Worm (Caenorhabditis elegans) whole organism, L4 larva: ENCODE measurements around the gene F54B11.8.

Source experiments
- D1046.2 ChIP-seq: fragments of 200-800 bp; sonication (Bioruptor generic); IDR thresholded peaks from 2 replicates; pipeline ENCODE4 v1.3.6; 2022; ENCODE audit warnings: missing genetic modification characterization, missing compliant biosample characterization
- F10B5.3 ChIP-seq: sonication (generic microtip); optimal IDR thresholded peaks from 2 replicates; lab custom pipeline; 2016; ENCODE audit warnings: mild to moderate bottlenecking, missing genetic modification characterization, missing compliant biosample characterization
- F26F4.8 ChIP-seq: fragments of 200-800 bp; sonication (Bioruptor generic); conservative IDR thresholded peaks from 2 replicates; pipeline ENCODE4 v1.3.6; 2022; ENCODE audit warnings: missing genetic modification characterization, missing compliant biosample characterization
- Y5F2A.4 ChIP-seq: fragments of 200-800 bp; sonication (Bioruptor generic); optimal IDR thresholded peaks from 2 replicates; lab custom pipeline; 2018; ENCODE audit warnings: mild to moderate bottlenecking, missing genetic modification characterization, missing compliant biosample characterization
- aha-1 ChIP-seq: fragments of 150-350 bp; peaks from one replicate; lab custom pipeline; 2014; ENCODE audit warnings: missing biosample characterization, missing genetic modification characterization
- aly-2 ChIP-seq: sonication (generic microtip); optimal IDR thresholded peaks from 2 replicates; lab custom pipeline; 2018; ENCODE audit warnings: missing biosample characterization, missing genetic modification characterization
- ceh-32 ChIP-seq: sonication (generic microtip); optimal IDR thresholded peaks from 2 replicates; lab custom pipeline; 2016; ENCODE audit warnings: mild to moderate bottlenecking, missing genetic modification characterization, missing compliant biosample characterization; ENCODE audit not compliant: poor library complexity
- ceh-44 ChIP-seq: fragments of 200-800 bp; sonication (Bioruptor generic); IDR thresholded peaks from 2 replicates; pipeline ENCODE4 v1.3.6; 2022; ENCODE audit warnings: missing genetic modification reagents, missing genetic modification characterization, missing compliant biosample characterization
- ceh-62 ChIP-seq: sonication (generic microtip); optimal IDR thresholded peaks from 2 replicates; lab custom pipeline; 2017; ENCODE audit warnings: missing biosample characterization, missing genetic modification characterization
- ceh-82 ChIP-seq: sonication (generic microtip); optimal IDR thresholded peaks from 2 replicates; lab custom pipeline; 2017; ENCODE audit warnings: missing biosample characterization, missing genetic modification characterization
- ctbp-1 ChIP-seq: fragments of 200-800 bp; sonication (Bioruptor generic); IDR thresholded peaks from 2 replicates; pipeline ENCODE4 v1.3.6; 2022; ENCODE audit warnings: missing genetic modification reagents, missing genetic modification characterization, missing compliant biosample characterization
- daf-16 ChIP-seq, 3 experiments: sonication (generic microtip); optimal IDR thresholded peaks; 2 replicates each; lab custom pipeline; 2016 to 2017; ENCODE audit warnings: missing genetic modification characterization in 3 of 3, missing genetic modification reagents in 3 of 3, mild to moderate bottlenecking in 2 of 3, missing compliant biosample characterization in 2 of 3, missing biosample characterization in 1 of 3, moderate library complexity in 1 of 3
- daf-8 ChIP-seq: fragments of 200-800 bp; sonication (Bioruptor generic); IDR thresholded peaks from 2 replicates; pipeline ENCODE4 v1.3.6; 2022; ENCODE audit warnings: missing genetic modification characterization, missing compliant biosample characterization
- dpl-1 ChIP-seq: fragments of 150-350 bp; optimal IDR thresholded peaks from 2 replicates; lab custom pipeline; 2014; ENCODE audit warnings: missing biosample characterization, missing genetic modification reagents, missing genetic modification characterization
- duxl-1 ChIP-seq: sonication (generic microtip); optimal IDR thresholded peaks from 2 replicates; lab custom pipeline; 2016; ENCODE audit warnings: mild to moderate bottlenecking, missing genetic modification characterization, moderate library complexity, missing compliant biosample characterization; ENCODE audit not compliant: poor library complexity
- dve-1 ChIP-seq: sonication (generic microtip); optimal IDR thresholded peaks from 2 replicates; lab custom pipeline; 2017; ENCODE audit warnings: antibody characterized with exemption, mild to moderate bottlenecking, missing genetic modification characterization, missing compliant biosample characterization; ENCODE audit not compliant: insufficient read depth
- hif-1 ChIP-seq, 2 experiments: sonication (generic microtip); optimal IDR thresholded peaks; 2 replicates each; lab custom pipeline; 2016 to 2017; ENCODE audit warnings: missing compliant biosample characterization in 2 of 2, missing genetic modification characterization in 2 of 2, missing genetic modification reagents in 2 of 2, missing genotype in 2 of 2, mild to moderate bottlenecking in 1 of 2
- hlh-30 ChIP-seq: sonication (generic microtip); optimal IDR thresholded peaks from 2 replicates; lab custom pipeline; 2017; ENCODE audit warnings: antibody characterized with exemption, mild to moderate bottlenecking, missing genetic modification characterization, missing compliant biosample characterization; ENCODE audit not compliant: insufficient read depth
- hmg-1.1 ChIP-seq: fragments of 200-800 bp; sonication (Bioruptor generic); IDR thresholded peaks from 2 replicates; pipeline ENCODE4 v1.3.6; 2022; ENCODE audit warnings: missing genetic modification reagents, missing genetic modification characterization, missing compliant biosample characterization
- jun-1 ChIP-seq: fragments of 150-350 bp; optimal IDR thresholded peaks from 2 replicates; lab custom pipeline; 2014; ENCODE audit warnings: missing biosample characterization, missing genetic modification reagents, missing genetic modification characterization
- lin-29 ChIP-seq: fragments of 200-800 bp; sonication (Bioruptor generic); IDR thresholded peaks from 2 replicates; pipeline ENCODE4 v1.3.6; 2022; ENCODE audit warnings: missing genetic modification reagents, missing genetic modification characterization, missing compliant biosample characterization
- lin-38 ChIP-seq: fragments of 200-800 bp; sonication (Bioruptor generic); IDR thresholded peaks from 2 replicates; pipeline ENCODE4 v1.3.6; 2022; ENCODE audit warnings: missing genetic modification reagents, missing genetic modification characterization, missing compliant biosample characterization
- lsy-2 ChIP-seq, 2 experiments: fragments of 150-350 bp in 1 of 2; sonication (generic microtip) in 1 of 2; optimal IDR thresholded peaks; 2 replicates each; lab custom pipeline; 2014 to 2017; ENCODE audit warnings: missing biosample characterization in 2 of 2, missing genetic modification characterization in 2 of 2
- madf-9 ChIP-seq: fragments of 200-800 bp; sonication (Bioruptor generic); conservative IDR thresholded peaks from 2 replicates; pipeline ENCODE4 v1.3.6; 2022; ENCODE audit warnings: missing genetic modification reagents, missing genetic modification characterization, missing compliant biosample characterization
- mdl-1 ChIP-seq, 2 experiments: fragments of 150-350 bp in 1 of 2; sonication (generic microtip) in 1 of 2; optimal IDR thresholded peaks; 2 replicates each; lab custom pipeline; 2014 to 2017; ENCODE audit warnings: missing biosample characterization in 2 of 2, missing genetic modification characterization in 2 of 2
- mes-2 ChIP-seq: sonication (generic microtip); optimal IDR thresholded peaks from 2 replicates; lab custom pipeline; 2016; ENCODE audit warnings: missing genotype, mild to moderate bottlenecking, missing genetic modification characterization, missing compliant biosample characterization; ENCODE audit not compliant: poor library complexity, severe bottlenecking
- mxl-3 ChIP-seq: fragments of 200-800 bp; sonication (Bioruptor generic); optimal IDR thresholded peaks from 2 replicates; lab custom pipeline; 2018; ENCODE audit warnings: mild to moderate bottlenecking, missing genetic modification characterization, missing compliant biosample characterization
- nhr-10 ChIP-seq: fragments of 150-350 bp; optimal IDR thresholded peaks from 2 replicates; lab custom pipeline; 2014; ENCODE audit warnings: missing biosample characterization, missing genetic modification characterization
- nhr-11 ChIP-seq: fragments of 150-350 bp; optimal IDR thresholded peaks from 2 replicates; lab custom pipeline; 2014; ENCODE audit warnings: missing biosample characterization, missing genetic modification characterization
- nhr-111 ChIP-seq: fragments of 200-800 bp; sonication (Bioruptor generic); optimal IDR thresholded peaks from 2 replicates; lab custom pipeline; 2018; ENCODE audit warnings: mild to moderate bottlenecking, missing genetic modification characterization, missing compliant biosample characterization
- nhr-25 ChIP-seq: sonication (generic microtip); optimal IDR thresholded peaks from 2 replicates; lab custom pipeline; 2017; ENCODE audit warnings: missing genetic modification characterization, mild to moderate bottlenecking, missing compliant biosample characterization, antibody characterized with exemption, moderate library complexity, borderline replicate concordance; ENCODE audit not compliant: insufficient read depth
- nhr-28 ChIP-seq: fragments of 150-350 bp; optimal IDR thresholded peaks from 2 replicates; lab custom pipeline; 2014; ENCODE audit warnings: missing biosample characterization, missing genetic modification characterization
- nhr-48 ChIP-seq: sonication (generic microtip); optimal IDR thresholded peaks from 2 replicates; lab custom pipeline; 2016; ENCODE audit warnings: mild to moderate bottlenecking, missing genetic modification characterization, missing compliant biosample characterization
- pqm-1 ChIP-seq: sonication (generic microtip); optimal IDR thresholded peaks from 2 replicates; lab custom pipeline; 2017; ENCODE audit warnings: missing biosample characterization, missing genetic modification characterization
- rbr-2 ChIP-seq: sonication (generic microtip); optimal IDR thresholded peaks from 2 replicates; lab custom pipeline; 2016; ENCODE audit warnings: missing genotype, missing genetic modification characterization, missing compliant biosample characterization
- saeg-2 ChIP-seq: fragments of 200-800 bp; sonication (Bioruptor generic); IDR thresholded peaks from 2 replicates; pipeline ENCODE4 v1.3.6; 2022; ENCODE audit warnings: missing genetic modification reagents, missing genetic modification characterization, missing compliant biosample characterization
- skn-1 ChIP-seq: fragments of 150-350 bp; optimal IDR thresholded peaks from 2 replicates; lab custom pipeline; 2014; ENCODE audit warnings: missing biosample characterization, missing genetic modification characterization
- spr-1 ChIP-seq: sonication (generic microtip); optimal IDR thresholded peaks from 2 replicates; lab custom pipeline; 2016; ENCODE audit warnings: mild to moderate bottlenecking, missing genetic modification characterization, missing compliant biosample characterization
- spr-3 ChIP-seq: fragments of 200-800 bp; sonication (Bioruptor generic); optimal IDR thresholded peaks from 2 replicates; lab custom pipeline; 2018; ENCODE audit warnings: mild to moderate bottlenecking, missing genetic modification characterization, missing compliant biosample characterization
- unc-39 ChIP-seq: sonication (generic microtip); optimal IDR thresholded peaks from 2 replicates; lab custom pipeline; 2017; ENCODE audit warnings: missing biosample characterization, missing genetic modification characterization
- vab-7 ChIP-seq: fragments of 200-800 bp; sonication (Bioruptor generic); IDR thresholded peaks from 2 replicates; pipeline ENCODE4 v1.3.6; 2022; ENCODE audit warnings: missing genetic modification reagents, missing genetic modification characterization, missing compliant biosample characterization
- zfp-2 ChIP-seq: sonication (generic microtip); optimal IDR thresholded peaks from 2 replicates; lab custom pipeline; 2016; ENCODE audit warnings: mild to moderate bottlenecking, missing genetic modification characterization, missing compliant biosample characterization
- zip-2 ChIP-seq: fragments of 150-350 bp; optimal IDR thresholded peaks from 2 replicates; lab custom pipeline; 2014; ENCODE audit warnings: missing biosample characterization, missing genetic modification characterization
- ztf-7 ChIP-seq: fragments of 150-350 bp; optimal IDR thresholded peaks from 2 replicates; lab custom pipeline; 2014; ENCODE audit warnings: missing biosample characterization, missing genetic modification characterization

Gene F54B11.8

DNA sequence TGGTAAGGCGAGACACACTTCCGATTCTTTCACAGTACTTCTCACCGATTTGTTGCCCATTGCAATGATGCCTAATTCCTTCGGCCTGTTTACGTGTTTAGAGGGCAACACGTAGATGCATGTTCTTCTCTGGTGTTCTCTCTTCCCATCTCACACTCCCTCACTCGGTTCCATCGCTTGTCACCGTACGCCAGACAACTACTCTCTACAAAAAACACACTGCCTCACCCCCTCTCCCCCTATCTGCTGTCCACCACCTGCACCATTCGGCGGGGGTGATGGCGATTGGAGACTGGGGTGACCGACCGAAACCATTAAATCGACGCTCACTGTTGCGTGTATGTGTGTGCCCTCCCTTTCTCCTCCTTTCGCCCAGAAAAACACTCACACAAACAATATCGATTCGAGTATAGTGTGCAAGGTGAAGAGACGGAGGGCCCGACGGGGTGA lies 19.8 kb downstream of the F54B11.8 start (continued):
- TF ChIP-seq mxl-3 (GFP tag; lab: Kevin White, UChicago): peak; percentile 42
- no peak for TF ChIP-seq unc-39 (tag; lab: Kevin White, UChicago)
- no peak for TF ChIP-seq F10B5.3 (tag; lab: Kevin White, UChicago)
- TF ChIP-seq nhr-25 (tag; lab: Kevin White, UChicago): peak; percentile 24
- 0 out of 2 replicates have a peak, but pooled peaks have one; percentile 41 for TF ChIP-seq D1046.2 (GFP tag; lab: Robert Waterston, UW)
- TF ChIP-seq nhr-10: no peak
- TF ChIP-seq duxl-1 (tag; lab: Kevin White, UChicago): no peak
- TF ChIP-seq rbr-2 (tag; lab: Kevin White, UChicago): peak; percentile 36
- TF ChIP-seq madf-9: no peak
- TF ChIP-seq aha-1 (tag; lab: Kevin White, UChicago): peak; percentile 99
- TF ChIP-seq spr-1 (tag; lab: Kevin White, UChicago): peak; percentile 1
- no peak for TF ChIP-seq pqm-1 (tag; lab: Kevin White, UChicago)
- TF ChIP-seq lsy-2 (tag; optimal IDR thresholded peaks at IDR 0.05; lab: Kevin White, UChicago): no peak
- TF ChIP-seq ztf-7 (tag; lab: Kevin White, UChicago): no peak
- peak; percentile 48; the same call in 1 of the 2 replicates for TF ChIP-seq hmg-1.1 (GFP tag; lab: Robert Waterston, UW)
- TF ChIP-seq ceh-44 (GFP tag; lab: Robert Waterston, UW): no peak
- TF ChIP-seq mdl-1 (tag; optimal IDR thresholded peaks at IDR 0.05; lab: Kevin White, UChicago): peak in 1 of 2 experiments; percentile 47
- TF ChIP-seq zip-2 (tag; lab: Kevin White, UChicago): peak; percentile 4
- no peak for TF ChIP-seq lin-29
- TF ChIP-seq ceh-62: no peak
- peak; percentile 8 for TF ChIP-seq dve-1 (tag; lab: Kevin White, UChicago)
- TF ChIP-seq F26F4.8 (GFP tag; lab: Robert Waterston, UW): no peak
- TF ChIP-seq saeg-2: 0 out of 2 replicates have a peak, but pooled peaks have one; percentile 16
- no peak for TF ChIP-seq nhr-11 (tag; lab: Kevin White, UChicago)
- TF ChIP-seq hlh-30: peak; percentile 61
- no peak for TF ChIP-seq skn-1
- no peak for TF ChIP-seq aly-2 (tag; lab: Kevin White, UChicago)
- peak in 1 of 2 experiments; percentile 42 for TF ChIP-seq hif-1 (tag; optimal IDR thresholded peaks at IDR 0.05; lab: Kevin White, UChicago)
- no peak for TF ChIP-seq Y5F2A.4 (GFP tag; lab: Kevin White, UChicago)
- no peak for TF ChIP-seq ceh-82 (tag; lab: Kevin White, UChicago)
- no peak for TF ChIP-seq jun-1
- no peak for TF ChIP-seq zfp-2
- TF ChIP-seq vab-7 (GFP tag; lab: Robert Waterston, UW): no peak
- TF ChIP-seq daf-16 (GFP tag; optimal IDR thresholded peaks at IDR 0.05; lab: Kevin White, UChicago): peak; percentile 18 to 32
- peak; percentile 80 for TF ChIP-seq daf-16 (tag; optimal IDR thresholded peaks at IDR 0.05; lab: Kevin White, UChicago)
- TF ChIP-seq nhr-28: peak; percentile 17
- TF ChIP-seq ctbp-1 (GFP tag; lab: Robert Waterston, UW): no peak
- TF ChIP-seq daf-8 (GFP tag; lab: Robert Waterston, UW): no peak
- no peak for TF ChIP-seq ceh-32 (tag; lab: Kevin White, UChicago)
- TF ChIP-seq spr-3 (GFP tag; lab: Kevin White, UChicago): no peak
- TF ChIP-seq nhr-48: peak; percentile 39
- TF ChIP-seq dpl-1: peak; percentile 13
- TF ChIP-seq, all 104 proteins: peak for 23

DNA sequence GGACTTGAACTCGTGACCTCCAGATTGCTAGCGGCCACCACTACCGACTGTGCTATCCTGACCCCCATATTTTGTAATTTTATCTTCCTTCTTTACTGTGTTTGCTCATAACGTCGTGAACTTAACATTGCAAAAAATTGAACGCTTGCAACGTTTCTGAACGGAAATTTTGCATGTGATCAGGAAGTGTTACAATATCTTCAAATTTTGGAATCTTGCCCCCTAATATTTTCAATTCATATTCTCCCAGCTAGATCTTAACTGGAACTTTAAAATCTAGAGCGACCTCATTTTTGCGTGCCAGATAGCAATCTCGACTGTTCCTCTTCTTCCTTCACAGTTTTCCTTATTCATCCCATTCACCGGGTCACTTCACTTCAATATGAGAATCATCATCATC lies 21.9 kb downstream of the F54B11.8 start, which contains the start of gene F54B11.10:
Gene F54B11.10, plus strand, starts transcription at position 301 of the 400 bp plus-strand sequence.
- TF ChIP-seq nhr-111 (GFP tag; lab: Kevin White, UChicago): no peak
- TF ChIP-seq daf-16 (GFP tag; optimal IDR thresholded peaks at IDR 0.05; lab: Kevin White, UChicago): no peak
- TF ChIP-seq daf-16 (tag; optimal IDR thresholded peaks at IDR 0.05; lab: Kevin White, UChicago): no peak
- TF ChIP-seq lin-38 (GFP tag; lab: Robert Waterston, UW): no peak
- TF ChIP-seq mes-2 (tag; lab: Kevin White, UChicago): no peak
